Worm (Caenorhabditis elegans) whole organism, L2 larva: ENCODE data around the gene cyp-35A3.

Experiments used
- Y55F3AM.14 ChIP-seq: fragments of 200-800 bp; sonication (Bioruptor generic); optimal IDR thresholded peaks from 2 replicates; lab custom pipeline; 2018; ENCODE audit warnings: mild to moderate bottlenecking, missing genetic modification characterization, missing compliant biosample characterization
- ceh-16 ChIP-seq: fragments of 150-350 bp; optimal IDR thresholded peaks from 2 replicates; lab custom pipeline; 2014; ENCODE audit warnings: missing biosample characterization, missing genetic modification characterization
- lin-39 ChIP-seq: fragments of 150-350 bp; optimal IDR thresholded peaks from 2 replicates; lab custom pipeline; 2014; ENCODE audit warnings: missing biosample characterization, missing genetic modification reagents, missing genetic modification characterization
- nhr-10 ChIP-seq: sonication (generic microtip); optimal IDR thresholded peaks from 2 replicates; lab custom pipeline; 2017; ENCODE audit warnings: missing biosample characterization, missing genetic modification characterization
- unc-62 ChIP-seq: fragments of 150-350 bp; optimal IDR thresholded peaks from 2 replicates; lab custom pipeline; 2014; ENCODE audit warnings: missing biosample characterization, missing genetic modification reagents, missing genetic modification characterization

DNA sequence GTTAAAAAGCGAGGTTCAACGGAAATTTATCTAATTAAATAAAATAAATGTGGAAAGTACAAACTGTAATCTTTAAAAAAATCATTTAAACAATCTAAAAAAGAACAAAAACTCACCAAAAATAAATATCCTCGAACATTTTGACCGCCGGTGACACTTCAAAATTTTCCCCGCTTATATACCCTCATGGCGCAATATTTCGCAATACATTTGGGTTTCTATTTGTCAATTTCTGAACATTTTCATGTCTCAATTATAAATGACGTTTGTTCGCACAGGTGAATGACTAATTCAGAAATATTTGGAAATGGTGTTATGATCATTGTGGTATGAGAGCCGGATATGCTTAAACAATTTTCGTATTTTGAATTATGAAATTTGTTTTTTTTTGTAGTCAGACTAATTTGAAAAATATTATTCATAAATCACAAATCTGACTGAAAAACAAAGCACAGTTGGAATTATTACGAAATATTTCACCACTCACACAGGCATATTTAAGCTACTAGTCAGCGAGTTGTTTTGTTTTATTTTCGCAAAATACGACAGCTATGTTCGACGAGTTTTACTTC lies 19.5 kb downstream of the cyp-35A3 start, which contains the start of the genes C49G7.10 and irg-2:
- no peak for TF ChIP-seq Y55F3AM.14 (GFP tag; lab: Kevin White, UChicago)
- no peak for TF ChIP-seq ceh-16 (tag; lab: Kevin White, UChicago)
- TF ChIP-seq nhr-10 (tag; lab: Kevin White, UChicago): no peak
- TF ChIP-seq unc-62 (GFP tag; lab: Kevin White, UChicago): no peak
- TF ChIP-seq lin-39 (tag; lab: Kevin White, UChicago): no peak
